Worm (Caenorhabditis elegans): ENCODE measurements around the gene D2062.5.

- TF ChIP-seq fkh-10 (GFP tag; optimal IDR thresholded peaks at IDR 0.05), result no peak
- TF ChIP-seq fkh-6 (tag; optimal IDR thresholded peaks at IDR 0.05), result no peak
- TF ChIP-seq tbx-2 (tag; optimal IDR thresholded peaks at IDR 0.05), result no peak
- TF ChIP-seq C08G9.2 (tag; optimal IDR thresholded peaks at IDR 0.05), result no peak
Measured at ce11 chrII:2641777-2642176, 19.2 kb downstream of the D2062.5 start, which contains the start of gene F22E5.7.

All from whole organism, late embryonic.